Worm (Caenorhabditis elegans) whole organism, L3 larva: ENCODE measurements around the gene Y43F8A.1.

Source experiments
- R02D3.7 ChIP-seq: fragments of 150-350 bp; optimal IDR thresholded peaks from 2 replicates; lab custom pipeline; 2014; ENCODE audit warnings: missing biosample characterization, missing genetic modification characterization
- ZK546.5 ChIP-seq: sonication (generic microtip); optimal IDR thresholded peaks from 2 replicates; lab custom pipeline; 2017; ENCODE audit warnings: missing biosample characterization, missing genetic modification characterization
- ceh-9 ChIP-seq: sonication (generic microtip); optimal IDR thresholded peaks from 2 replicates; lab custom pipeline; 2018; ENCODE audit warnings: missing biosample characterization, missing genetic modification characterization
- daf-12 ChIP-seq: fragments of 150-350 bp; optimal IDR thresholded peaks from 2 replicates; lab custom pipeline; 2014; ENCODE audit warnings: missing biosample characterization, missing genetic modification reagents, missing genetic modification characterization
- fos-1 ChIP-seq: fragments of 150-350 bp; optimal IDR thresholded peaks from 2 replicates; lab custom pipeline; 2014; ENCODE audit warnings: missing biosample characterization, missing genetic modification characterization
- nhr-237 ChIP-seq: fragments of 150-350 bp; optimal IDR thresholded peaks from 2 replicates; lab custom pipeline; 2014; ENCODE audit warnings: missing biosample characterization, missing genetic modification characterization
- nhr-28 ChIP-seq: fragments of 150-350 bp; optimal IDR thresholded peaks from 2 replicates; lab custom pipeline; 2014; ENCODE audit warnings: missing biosample characterization, missing genetic modification characterization
- nhr-76 ChIP-seq: fragments of 150-350 bp; sonication (generic microtip); optimal IDR thresholded peaks from 5 replicates; lab custom pipeline; 2014; ENCODE audit warnings: missing biosample characterization, missing genetic modification characterization
- sea-2 ChIP-seq: fragments of 150-350 bp; sonication (generic microtip); optimal IDR thresholded peaks from 4 replicates; lab custom pipeline; 2014; ENCODE audit warnings: missing biosample characterization, missing genetic modification reagents, missing genetic modification characterization
- zag-1 ChIP-seq: fragments of 150-350 bp; optimal IDR thresholded peaks from 2 replicates; lab custom pipeline; 2014; ENCODE audit warnings: missing biosample characterization, missing genetic modification characterization
- ztf-11 ChIP-seq: fragments of 150-350 bp; optimal IDR thresholded peaks from 2 replicates; lab custom pipeline; 2014; ENCODE audit warnings: missing biosample characterization, missing genetic modification characterization
- ztf-4 ChIP-seq: fragments of 150-350 bp; optimal IDR thresholded peaks from 2 replicates; lab custom pipeline; 2014; ENCODE audit warnings: missing biosample characterization, missing genetic modification characterization

DNA sequence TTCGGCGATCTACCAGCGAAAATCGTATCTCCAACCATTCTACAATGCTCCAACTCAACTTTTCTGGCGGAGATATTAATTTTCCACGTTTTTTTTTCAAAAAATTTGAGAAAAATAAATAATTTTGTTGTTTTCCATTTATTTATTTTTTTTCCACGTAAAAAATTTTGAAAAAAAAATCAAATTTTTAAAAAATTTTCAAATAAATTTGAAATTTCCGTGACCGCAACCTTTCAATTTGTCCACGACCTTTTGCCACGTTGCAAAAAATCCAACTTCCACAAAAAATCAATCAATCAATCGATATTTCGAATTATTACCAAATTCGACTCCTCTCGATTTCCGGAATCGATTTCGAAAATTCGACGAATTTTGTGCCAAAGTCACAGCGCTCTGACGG is 964 bp downstream of the Y43F8A.1 start, which contains the start of gene Y43F8A.2:
- no peak for TF ChIP-seq nhr-28
- no peak for TF ChIP-seq daf-12 (tag; lab: Kevin White, UChicago)
- TF ChIP-seq ztf-11 (tag; lab: Kevin White, UChicago), result no peak
- no peak for TF ChIP-seq zag-1 (tag; lab: Kevin White, UChicago)
- TF ChIP-seq fos-1 (tag; lab: Kevin White, UChicago), result no peak
- TF ChIP-seq ztf-4 (tag; lab: Kevin White, UChicago), result no peak
- TF ChIP-seq ZK546.5 (tag; lab: Kevin White, UChicago), result no peak
- TF ChIP-seq R02D3.7 (tag; lab: Kevin White, UChicago), result no peak
- TF ChIP-seq sea-2 (GFP tag; lab: Kevin White, UChicago), result no peak
- TF ChIP-seq nhr-237 (tag; lab: Kevin White, UChicago), result no peak
- no peak for TF ChIP-seq nhr-76
- no peak for TF ChIP-seq ceh-9
